Worm (Caenorhabditis elegans) whole organism, L1 larva: Measurements from ENCODE around the gene F44E2.3.
A peak's percentile ranks its signal among the peaks of the same experiment; 100 is the strongest.

ENCODE experiments used
- C34B4.2 ChIP-seq: sonication (generic microtip); optimal IDR thresholded peaks from 2 replicates; lab custom pipeline; 2017; ENCODE audit warnings: mild to moderate bottlenecking, missing genetic modification characterization, missing compliant biosample characterization
- F16B12.6 ChIP-seq: fragments of 150-350 bp; optimal IDR thresholded peaks from 2 replicates; lab custom pipeline; 2014; ENCODE audit warnings: missing biosample characterization, missing genetic modification characterization
- Y116A8C.19 ChIP-seq: sonication (generic microtip); optimal IDR thresholded peaks from 2 replicates; lab custom pipeline; 2016; ENCODE audit warnings: missing compliant biosample characterization, missing genetic modification characterization, borderline replicate concordance
- alr-1 ChIP-seq: fragments of 200-800 bp; sonication (Bioruptor generic); optimal IDR thresholded peaks from 2 replicates; lab custom pipeline; 2018; ENCODE audit warnings: borderline replicate concordance, mild to moderate bottlenecking, missing genetic modification characterization, missing compliant biosample characterization
- aly-2 ChIP-seq: fragments of 150-350 bp; optimal IDR thresholded peaks from 2 replicates; lab custom pipeline; 2014; ENCODE audit warnings: missing biosample characterization, missing genetic modification characterization
- ceh-8 ChIP-seq: fragments of 200-800 bp; sonication (Bioruptor generic); optimal IDR thresholded peaks from 2 replicates; lab custom pipeline; 2018; ENCODE audit warnings: mild to moderate bottlenecking, missing genetic modification characterization, moderate library complexity, missing compliant biosample characterization
- ceh-88 ChIP-seq: fragments of 200-800 bp; sonication (Bioruptor generic); IDR thresholded peaks from 2 replicates; pipeline ENCODE4 v1.3.6; 2022; ENCODE audit warnings: missing genetic modification characterization, missing compliant biosample characterization
- ceh-90 ChIP-seq: sonication (generic microtip); optimal IDR thresholded peaks from 2 replicates; lab custom pipeline; 2016; ENCODE audit warnings: missing genetic modification characterization, missing compliant biosample characterization
- ces-1 ChIP-seq: fragments of 150-350 bp; optimal IDR thresholded peaks from 2 replicates; lab custom pipeline; 2014; ENCODE audit warnings: missing biosample characterization, missing genetic modification reagents, missing genetic modification characterization
- efl-3 ChIP-seq: fragments of 200-800 bp; sonication (Bioruptor generic); optimal IDR thresholded peaks from 2 replicates; lab custom pipeline; 2018; ENCODE audit warnings: mild to moderate bottlenecking, missing genetic modification characterization, missing compliant biosample characterization
- egl-27 ChIP-seq, 2 experiments: fragments of 150-350 bp in 1 of 2; sonication (generic microtip); optimal IDR thresholded peaks; 3 replicates each; lab custom pipeline; 2017 to 2018; ENCODE audit warnings: missing biosample characterization in 2 of 2, missing genetic modification characterization in 2 of 2, missing genetic modification reagents in 2 of 2
- fkh-4 ChIP-seq: sonication (generic microtip); optimal IDR thresholded peaks from 2 replicates; lab custom pipeline; 2016; ENCODE audit warnings: missing compliant biosample characterization, missing genetic modification characterization, borderline replicate concordance
- fkh-8 ChIP-seq: sonication (generic microtip); optimal IDR thresholded peaks from 2 replicates; lab custom pipeline; 2016; ENCODE audit warnings: mild to moderate bottlenecking, missing genetic modification characterization, missing compliant biosample characterization
- fos-1 ChIP-seq: fragments of 150-350 bp; optimal IDR thresholded peaks from 2 replicates; lab custom pipeline; 2014; ENCODE audit warnings: missing biosample characterization, missing genetic modification characterization
- grh-1 ChIP-seq: fragments of 200-800 bp; sonication (Bioruptor generic); IDR thresholded peaks from 2 replicates; pipeline ENCODE4 v1.3.6; 2022; ENCODE audit warnings: missing genetic modification reagents, missing genetic modification characterization, missing compliant biosample characterization
- hlh-17 ChIP-seq: fragments of 200-800 bp; sonication (Bioruptor generic); optimal IDR thresholded peaks from 2 replicates; lab custom pipeline; 2018; ENCODE audit warnings: missing genetic modification characterization, mild to moderate bottlenecking, missing compliant biosample characterization, moderate library complexity, borderline replicate concordance
- irx-1 ChIP-seq: sonication (generic microtip); optimal IDR thresholded peaks from 2 replicates; lab custom pipeline; 2016; ENCODE audit warnings: missing genetic modification characterization, missing compliant biosample characterization
- isw-1 ChIP-seq: fragments of 200-800 bp; sonication (Bioruptor generic); IDR thresholded peaks from 2 replicates; pipeline ENCODE4 v1.3.6; 2022; ENCODE audit warnings: missing genetic modification characterization, missing compliant biosample characterization
- jun-1 ChIP-seq: fragments of 150-350 bp; optimal IDR thresholded peaks from 2 replicates; lab custom pipeline; 2014; ENCODE audit warnings: missing biosample characterization, missing genetic modification reagents, missing genetic modification characterization
- lin-15B ChIP-seq: fragments of 150-350 bp; sonication (generic microtip); optimal IDR thresholded peaks from 3 replicates; lab custom pipeline; 2014; ENCODE audit warnings: missing biosample characterization, missing genetic modification characterization
- lin-39 ChIP-seq: fragments of 150-350 bp; optimal IDR thresholded peaks from 2 replicates; lab custom pipeline; 2014; ENCODE audit warnings: missing biosample characterization, missing genetic modification reagents, missing genetic modification characterization
- lsy-2 ChIP-seq, 2 experiments: fragments of 150-350 bp; optimal IDR thresholded peaks; 2 replicates each; lab custom pipeline; 2014; ENCODE audit warnings: missing biosample characterization in 2 of 2, missing genetic modification characterization in 2 of 2
- mab-9 ChIP-seq: fragments of 200-800 bp; sonication (Bioruptor generic); IDR thresholded peaks from 2 replicates; pipeline ENCODE4 v1.3.6; 2022; ENCODE audit warnings: missing genetic modification reagents, missing genetic modification characterization, missing compliant biosample characterization
- nhr-19 ChIP-seq: fragments of 200-800 bp; sonication (Bioruptor generic); conservative IDR thresholded peaks from 2 replicates; pipeline ENCODE4 v1.3.6; 2022; ENCODE audit warnings: missing genetic modification characterization, missing compliant biosample characterization
- nhr-20 ChIP-seq: sonication (generic microtip); optimal IDR thresholded peaks from 2 replicates; lab custom pipeline; 2016; ENCODE audit warnings: mild to moderate bottlenecking, missing genetic modification characterization, missing compliant biosample characterization
- nhr-71 ChIP-seq: sonication (generic microtip); optimal IDR thresholded peaks from 2 replicates; lab custom pipeline; 2016; ENCODE audit warnings: mild to moderate bottlenecking, missing genetic modification characterization, moderate library complexity, missing compliant biosample characterization
- nhr-76 ChIP-seq: sonication (generic microtip); optimal IDR thresholded peaks from 2 replicates; lab custom pipeline; 2017; ENCODE audit warnings: missing biosample characterization, missing genetic modification characterization
- nhr-77 ChIP-seq: fragments of 150-350 bp; optimal IDR thresholded peaks from 2 replicates; lab custom pipeline; 2014; ENCODE audit warnings: missing biosample characterization, missing genetic modification characterization
- nhr-84 ChIP-seq: sonication (generic microtip); optimal IDR thresholded peaks from 2 replicates; lab custom pipeline; 2017; ENCODE audit warnings: missing biosample characterization, missing genetic modification characterization
- nhr-85 ChIP-seq: sonication (generic microtip); peaks from one replicate; lab custom pipeline; 2016; ENCODE audit warnings: missing genetic modification characterization, inconsistent platforms, missing compliant biosample characterization
- nhr-90 ChIP-seq: sonication (generic microtip); optimal IDR thresholded peaks from 2 replicates; lab custom pipeline; 2016; ENCODE audit warnings: mild to moderate bottlenecking, missing genetic modification characterization, missing compliant biosample characterization; ENCODE audit not compliant: poor library complexity
- pqm-1 ChIP-seq: sonication (generic microtip); optimal IDR thresholded peaks from 3 replicates; lab custom pipeline; 2017; ENCODE audit warnings: missing biosample characterization, missing genetic modification characterization
- rnt-1 ChIP-seq: sonication (generic microtip); optimal IDR thresholded peaks from 2 replicates; lab custom pipeline; 2016; ENCODE audit warnings: mild to moderate bottlenecking, missing genetic modification characterization, moderate library complexity, missing compliant biosample characterization
- snpc-4 ChIP-seq: fragments of 150-350 bp; optimal IDR thresholded peaks from 2 replicates; lab custom pipeline; 2014; ENCODE audit warnings: missing biosample characterization, missing genetic modification characterization
- snu-23 ChIP-seq: sonication (generic microtip); optimal IDR thresholded peaks from 2 replicates; lab custom pipeline; 2016; ENCODE audit warnings: missing genetic modification characterization, missing compliant biosample characterization
- sox-4 ChIP-seq: sonication (generic microtip); optimal IDR thresholded peaks from 2 replicates; lab custom pipeline; 2016; ENCODE audit warnings: missing genetic modification characterization, missing compliant biosample characterization
- sptf-1 ChIP-seq: fragments of 150-350 bp; optimal IDR thresholded peaks from 2 replicates; lab custom pipeline; 2014; ENCODE audit warnings: missing biosample characterization, missing genetic modification characterization
- tbx-2 ChIP-seq: sonication (generic microtip); optimal IDR thresholded peaks from 2 replicates; lab custom pipeline; 2016; ENCODE audit warnings: missing genetic modification characterization, missing compliant biosample characterization
- tlp-1 ChIP-seq: fragments of 150-350 bp; optimal IDR thresholded peaks from 2 replicates; lab custom pipeline; 2014; ENCODE audit warnings: missing biosample characterization, missing genetic modification characterization
- unc-130 ChIP-seq: fragments of 150-350 bp; optimal IDR thresholded peaks from 2 replicates; lab custom pipeline; 2017; ENCODE audit warnings: missing biosample characterization, missing genetic modification characterization, inconsistent platforms
- unc-30 ChIP-seq: sonication (generic microtip); optimal IDR thresholded peaks from 2 replicates; lab custom pipeline; 2017; ENCODE audit warnings: missing biosample characterization, missing genetic modification characterization
- unc-62 ChIP-seq: fragments of 150-350 bp; optimal IDR thresholded peaks from 2 replicates; lab custom pipeline; 2014; ENCODE audit warnings: missing biosample characterization, missing genetic modification reagents, missing genetic modification characterization
- unc-86 ChIP-seq: sonication (generic microtip); optimal IDR thresholded peaks from 2 replicates; lab custom pipeline; 2016; ENCODE audit warnings: missing genetic modification characterization, missing compliant biosample characterization
- xbp-1 ChIP-seq: sonication (generic microtip); optimal IDR thresholded peaks from 2 replicates; lab custom pipeline; 2016; ENCODE audit warnings: missing genetic modification characterization, missing compliant biosample characterization
- zag-1 ChIP-seq: fragments of 150-350 bp; optimal IDR thresholded peaks from 2 replicates; lab custom pipeline; 2014; ENCODE audit warnings: missing biosample characterization, missing genetic modification characterization
- ztf-11 ChIP-seq, 2 experiments: sonication (generic microtip); optimal IDR thresholded peaks; 2 replicates each; lab custom pipeline; 2016 to 2017; ENCODE audit warnings: missing genetic modification characterization in 2 of 2, missing biosample characterization in 1 of 2, missing compliant biosample characterization in 1 of 2
- ztf-4 ChIP-seq: fragments of 150-350 bp; optimal IDR thresholded peaks from 2 replicates; lab custom pipeline; 2014; ENCODE audit warnings: missing biosample characterization, missing genetic modification characterization

Gene F44E2.3

ce11 chrIII:8807246-8807645, 21.9 kb downstream of the F44E2.3 start, which contains the start of gene F54F2.7:
Gene F54F2.7, minus strand, starts transcription at chrIII:8807346.
- no peak for TF ChIP-seq lsy-2 (tag; optimal IDR thresholded peaks at IDR 0.05; lab: Kevin White, UChicago)
- TF ChIP-seq efl-3 (GFP tag; lab: Kevin White, UChicago) = no peak
- no peak for TF ChIP-seq zag-1
- TF ChIP-seq ztf-11 (tag; optimal IDR thresholded peaks at IDR 0.05; lab: Kevin White, UChicago) = no peak
- no peak for TF ChIP-seq irx-1 (tag; lab: Kevin White, UChicago)
- TF ChIP-seq ces-1 (GFP tag; lab: Kevin White, UChicago) = no peak
- no peak for TF ChIP-seq unc-86
- no peak for TF ChIP-seq snu-23 (GFP tag; lab: Kevin White, UChicago)
- TF ChIP-seq alr-1 (tag; lab: Kevin White, UChicago) = no peak
- no peak for TF ChIP-seq isw-1 (GFP tag; lab: Robert Waterston, UW)
- TF ChIP-seq unc-62 = no peak
- no peak for TF ChIP-seq nhr-90
- TF ChIP-seq tlp-1 (tag; lab: Kevin White, UChicago) = no peak

ce11 chrIII:8805815-8806214, 23.3 kb downstream of the F44E2.3 start:
- TF ChIP-seq nhr-85 (tag; lab: Kevin White, UChicago) = peak; percentile 71
- TF ChIP-seq nhr-71 (tag; lab: Kevin White, UChicago) = no peak
- peak; percentile 3 for TF ChIP-seq aly-2 (tag; lab: Kevin White, UChicago)
- no peak for TF ChIP-seq fos-1 (tag; lab: Kevin White, UChicago)

- peak; percentile 98 for TF ChIP-seq zag-1
- TF ChIP-seq unc-30 (tag; lab: Kevin White, UChicago) = no peak
- peak; percentile 78 for TF ChIP-seq snpc-4 (tag; lab: Kevin White, UChicago)
- no peak for TF ChIP-seq nhr-84 (tag; lab: Kevin White, UChicago)
- peak; percentile 96 for TF ChIP-seq snu-23 (GFP tag; lab: Kevin White, UChicago)
- TF ChIP-seq lin-15B = peak; percentile 9
- TF ChIP-seq sox-4 (tag; lab: Kevin White, UChicago) = peak; percentile 56
- TF ChIP-seq efl-3 (GFP tag; lab: Kevin White, UChicago) = peak; percentile 23
- TF ChIP-seq rnt-1 (tag; lab: Kevin White, UChicago) = peak; percentile 91
- peak; percentile 94 for TF ChIP-seq unc-86
- TF ChIP-seq tbx-2 (tag; lab: Kevin White, UChicago) = peak; percentile 97
- TF ChIP-seq fkh-8 (tag; lab: Kevin White, UChicago) = peak; percentile 96
- peak; percentile 92 for TF ChIP-seq lin-39 (tag; lab: Kevin White, UChicago)
- peak; percentile 47 for TF ChIP-seq nhr-76 (tag; lab: Kevin White, UChicago)
- TF ChIP-seq F16B12.6 (tag; lab: Kevin White, UChicago) = peak; percentile 40
- TF ChIP-seq sptf-1 (tag; lab: Kevin White, UChicago) = no peak
- TF ChIP-seq xbp-1 (tag; lab: Kevin White, UChicago) = peak; percentile 93
- TF ChIP-seq irx-1 (tag; lab: Kevin White, UChicago) = peak; percentile 94
- TF ChIP-seq egl-27 (tag; optimal IDR thresholded peaks at IDR 0.05; lab: Kevin White, UChicago) = peak; percentile 95 to 96
- peak; percentile 98 for TF ChIP-seq nhr-20
- TF ChIP-seq mab-9 (GFP tag; lab: Robert Waterston, UW) = peak; percentile 51
- peak; percentile 100 for TF ChIP-seq nhr-85 (tag; lab: Kevin White, UChicago)
- TF ChIP-seq unc-130 (tag; lab: Kevin White, UChicago) = peak; percentile 77
- peak; percentile 97 for TF ChIP-seq jun-1
- TF ChIP-seq nhr-19 (GFP tag; lab: Robert Waterston, UW) = peak; percentile 92
- peak; percentile 96 for TF ChIP-seq ztf-4 (tag; lab: Kevin White, UChicago)
- TF ChIP-seq ceh-8 (GFP tag; lab: Kevin White, UChicago) = no peak
- TF ChIP-seq fkh-4 (tag; lab: Kevin White, UChicago) = peak; percentile 80
- TF ChIP-seq ceh-90 = no peak
- TF ChIP-seq ceh-88 (GFP tag; lab: Robert Waterston, UW) = peak; percentile 90
- no peak for TF ChIP-seq C34B4.2 (tag; lab: Kevin White, UChicago)
- TF ChIP-seq hlh-17 (GFP tag; lab: Kevin White, UChicago) = no peak
- peak; percentile 82 for TF ChIP-seq grh-1
- peak; percentile 24 for TF ChIP-seq pqm-1 (tag; lab: Kevin White, UChicago)
- TF ChIP-seq nhr-71 (tag; lab: Kevin White, UChicago) = peak; percentile 99
- TF ChIP-seq Y116A8C.19 (tag; lab: Kevin White, UChicago) = no peak
- TF ChIP-seq nhr-77 (tag; lab: Kevin White, UChicago) = peak; percentile 96
Measured at ce11 chrIII:8801864-8802818, 27.0 kb downstream of the F44E2.3 start.
